Fruit fly (Drosophila melanogaster) whole organism, embryonic: Measurements from ENCODE around the gene pnt.

ENCODE experiments used
- Adf1 ChIP-seq: fragments of 200-800 bp; sonication (Bioruptor generic); IDR thresholded peaks from 2 replicates; pipeline ENCODE4 v1.3.6; 2022; ENCODE audit warnings: missing biosample characterization, missing genetic modification characterization
- CG10431 ChIP-seq: fragments of 200-800 bp; sonication (Bioruptor generic); optimal IDR thresholded peaks from 3 replicates; lab custom pipeline; 2018; ENCODE audit warnings: missing biosample characterization, mild to moderate bottlenecking, missing genetic modification characterization
- CG14441 ChIP-seq: fragments of 200-800 bp; sonication (Bioruptor generic); IDR thresholded peaks from 2 replicates; pipeline ENCODE4 v1.3.6; 2022; ENCODE audit warnings: missing biosample characterization, missing genetic modification characterization
- CG1529 ChIP-seq: fragments of 200-800 bp; sonication (Bioruptor generic); optimal IDR thresholded peaks from 3 replicates; lab custom pipeline; 2018; ENCODE audit warnings: missing biosample characterization, missing genetic modification characterization
- CG15479 ChIP-seq: fragments of 200-800 bp; sonication (Bioruptor generic); optimal IDR thresholded peaks from 3 replicates; lab custom pipeline; 2019; ENCODE audit warnings: missing biosample characterization, mild to moderate bottlenecking, missing genetic modification characterization, moderate library complexity
- CG7357 ChIP-seq: fragments of 200-800 bp; sonication (Bioruptor generic); IDR thresholded peaks from 3 replicates; pipeline ENCODE4 v1.3.6; 2022; ENCODE audit warnings: missing biosample characterization, missing genetic modification characterization
- CG8281 ChIP-seq: fragments of 200-800 bp; sonication (Bioruptor generic); optimal IDR thresholded peaks from 2 replicates; lab custom pipeline; 2018; ENCODE audit warnings: missing biosample characterization, mild to moderate bottlenecking, missing genetic modification characterization, moderate library complexity
- CG8944 ChIP-seq: fragments of 200-800 bp; sonication (Bioruptor generic); optimal IDR thresholded peaks from 3 replicates; lab custom pipeline; 2016; ENCODE audit warnings: missing biosample characterization, missing genetic modification characterization
- CHES-1-like ChIP-seq: fragments of 200-800 bp; sonication (Bioruptor generic); optimal IDR thresholded peaks from 2 replicates; lab custom pipeline; 2016; ENCODE audit warnings: missing biosample characterization, missing genetic modification characterization
- CTCF ChIP-seq: fragments of 200-800 bp; sonication (Bioruptor generic); optimal IDR thresholded peaks from 2 replicates; lab custom pipeline; 2017; ENCODE audit warnings: missing biosample characterization, mild to moderate bottlenecking, missing genetic modification characterization, moderate library complexity
- Chrac-16 ChIP-seq: fragments of 200-800 bp; sonication (Bioruptor generic); optimal IDR thresholded peaks from 3 replicates; lab custom pipeline; 2016; ENCODE audit warnings: missing biosample characterization, missing genetic modification characterization
- D ChIP-seq, 2 experiments: fragments of 200-800 bp in 1 of 2; fragments of >200 bp in 1 of 2; sonication (Bioruptor generic) in 1 of 2; optimal IDR thresholded peaks; 2 replicates in 1 of 2; 3 replicates in 1 of 2; lab custom pipeline; 2017; ENCODE audit warnings: mild to moderate bottlenecking in 1 of 2, missing biosample characterization in 1 of 2, missing genetic modification characterization in 1 of 2, missing genetic modification reagents in 1 of 2
- MESR4 ChIP-seq: fragments of 200-800 bp; sonication (Bioruptor generic); optimal IDR thresholded peaks from 2 replicates; lab custom pipeline; 2018; ENCODE audit warnings: missing biosample characterization, mild to moderate bottlenecking, missing genetic modification characterization, moderate library complexity
- Nf-YB ChIP-seq: fragments of 200-800 bp; sonication (Bioruptor generic); optimal IDR thresholded peaks from 3 replicates; lab custom pipeline; 2019; ENCODE audit warnings: missing biosample characterization, mild to moderate bottlenecking, missing genetic modification characterization, moderate library complexity
- Side ChIP-seq: fragments of 200-800 bp; sonication (Bioruptor generic); optimal IDR thresholded peaks from 2 replicates; lab custom pipeline; 2016; ENCODE audit warnings: missing biosample characterization, missing genetic modification characterization
- Spps ChIP-seq: fragments of 200-800 bp; sonication (Bioruptor generic); optimal IDR thresholded peaks from 2 replicates; lab custom pipeline; 2018; ENCODE audit warnings: missing biosample characterization, mild to moderate bottlenecking, missing genetic modification characterization
- Usf ChIP-seq: fragments of 200-800 bp; sonication (Bioruptor generic); optimal IDR thresholded peaks from 2 replicates; lab custom pipeline; 2017; ENCODE audit warnings: missing genotype, missing biosample characterization, missing genetic modification characterization
- cg ChIP-seq: fragments of 200-800 bp; sonication (Bioruptor generic); optimal IDR thresholded peaks from 3 replicates; lab custom pipeline; 2019; ENCODE audit warnings: missing biosample characterization, mild to moderate bottlenecking, missing genetic modification characterization, moderate library complexity
- chif ChIP-seq, 2 experiments: fragments of 200-800 bp; sonication (Bioruptor generic); optimal IDR thresholded peaks; 3 replicates each; lab custom pipeline; 2016; ENCODE audit warnings: missing biosample characterization in 2 of 2, missing genetic modification characterization in 2 of 2
- dimm ChIP-seq: fragments of 200-800 bp; sonication (Bioruptor generic); IDR thresholded peaks from 2 replicates; pipeline ENCODE4 v1.3.6; 2022; ENCODE audit warnings: missing biosample characterization, missing genetic modification characterization
- exex ChIP-seq: fragments of 200-800 bp; sonication (Bioruptor generic); optimal IDR thresholded peaks from 4 replicates; lab custom pipeline; 2018; ENCODE audit warnings: missing biosample characterization, mild to moderate bottlenecking, missing genetic modification characterization, moderate library complexity
- fd102C ChIP-seq: fragments of 200-800 bp; sonication (Bioruptor generic); optimal IDR thresholded peaks from 2 replicates; lab custom pipeline; 2018; ENCODE audit warnings: missing biosample characterization, mild to moderate bottlenecking, missing genetic modification characterization, moderate library complexity
- grn ChIP-seq: fragments of 200-800 bp; sonication (Bioruptor generic); optimal IDR thresholded peaks from 3 replicates; lab custom pipeline; 2017; ENCODE audit warnings: missing biosample characterization, missing genetic modification characterization
- jigr1 ChIP-seq: fragments of 200-800 bp; sonication (Bioruptor generic); IDR thresholded peaks from 3 replicates; pipeline ENCODE4 v1.3.6; 2022; ENCODE audit warnings: missing biosample characterization, missing genetic modification characterization
- kni ChIP-seq: fragments of 200-800 bp; sonication (Bioruptor generic); optimal IDR thresholded peaks from 3 replicates; lab custom pipeline; 2017; ENCODE audit warnings: mild to moderate bottlenecking, missing biosample characterization, missing genetic modification reagents, missing genetic modification characterization
- lab ChIP-seq: fragments of 200-800 bp; sonication (Bioruptor generic); optimal IDR thresholded peaks from 3 replicates; lab custom pipeline; 2017; ENCODE audit warnings: missing biosample characterization, missing genetic modification characterization, mild to moderate bottlenecking, moderate library complexity, missing genetic modification reagents
- lilli ChIP-seq: fragments of 200-800 bp; sonication (Bioruptor generic); optimal IDR thresholded peaks from 3 replicates; lab custom pipeline; 2016; ENCODE audit warnings: missing biosample characterization, missing genetic modification characterization
- mirr ChIP-seq: fragments of 200-800 bp; sonication (Bioruptor generic); optimal IDR thresholded peaks from 3 replicates; lab custom pipeline; 2018; ENCODE audit warnings: missing biosample characterization, mild to moderate bottlenecking, missing genetic modification characterization
- nau ChIP-seq: fragments of 200-800 bp; sonication (Bioruptor generic); optimal IDR thresholded peaks from 3 replicates; lab custom pipeline; 2017; ENCODE audit warnings: missing biosample characterization, mild to moderate bottlenecking, missing genetic modification characterization, missing genetic modification reagents
- nerfin-1 ChIP-seq: fragments of 200-800 bp; sonication (Bioruptor generic); optimal IDR thresholded peaks from 3 replicates; lab custom pipeline; 2019; ENCODE audit warnings: missing biosample characterization, mild to moderate bottlenecking, missing genetic modification characterization, moderate library complexity
- odd ChIP-seq: fragments of 200-800 bp; sonication (Bioruptor generic); optimal IDR thresholded peaks from 2 replicates; lab custom pipeline; 2017; ENCODE audit warnings: missing biosample characterization, mild to moderate bottlenecking, missing genetic modification characterization
- otp ChIP-seq: fragments of 200-800 bp; sonication (Bioruptor generic); IDR thresholded peaks from 3 replicates; pipeline ENCODE4, ENCODE4 v1.3.6; 2022; ENCODE audit warnings: missing biosample characterization, missing genetic modification characterization
- peb ChIP-seq: fragments of 200-800 bp; sonication (Bioruptor generic); IDR thresholded peaks from 2 replicates; pipeline ENCODE4 v1.3.6; 2022; ENCODE audit warnings: missing biosample characterization, missing genetic modification characterization
- pfk ChIP-seq: fragments of 200-800 bp; sonication (Bioruptor generic); optimal IDR thresholded peaks from 2 replicates; lab custom pipeline; 2018; ENCODE audit warnings: missing biosample characterization, mild to moderate bottlenecking, missing genetic modification characterization, moderate library complexity
- pros ChIP-seq: fragments of 200-800 bp; sonication (Bioruptor generic); optimal IDR thresholded peaks from 3 replicates; lab custom pipeline; 2019; ENCODE audit warnings: missing biosample characterization, mild to moderate bottlenecking, missing genetic modification characterization, moderate library complexity
- sens ChIP-seq: fragments of 200-800 bp; sonication (Bioruptor generic); peaks from one replicate; lab custom pipeline; 2016; ENCODE audit warnings: missing biosample characterization, missing genetic modification characterization
- sug ChIP-seq: fragments of 200-800 bp; optimal IDR thresholded peaks from 2 replicates; lab custom pipeline; 2019; ENCODE audit warnings: missing biosample characterization, mild to moderate bottlenecking, missing genetic modification characterization, moderate library complexity
- twi ChIP-seq: fragments of 200-800 bp; optimal IDR thresholded peaks from 2 replicates; lab custom pipeline; 2019; ENCODE audit warnings: missing biosample characterization, mild to moderate bottlenecking, missing genetic modification characterization, moderate library complexity
- vvl ChIP-seq: fragments of 200-800 bp; sonication (Bioruptor generic); IDR thresholded peaks from 2 replicates; pipeline ENCODE4 v1.3.6; 2022; ENCODE audit warnings: missing biosample characterization, missing genetic modification characterization
- zen ChIP-seq: fragments of 200-800 bp; sonication (Bioruptor generic); optimal IDR thresholded peaks from 3 replicates; lab custom pipeline; 2018; ENCODE audit warnings: missing biosample characterization, mild to moderate bottlenecking, missing genetic modification characterization, moderate library complexity
- zen2 ChIP-seq: fragments of 200-800 bp; sonication (Bioruptor generic); IDR thresholded peaks from 3 replicates; pipeline ENCODE4 v1.3.6; 2022; ENCODE audit warnings: missing biosample characterization, missing genetic modification characterization; ENCODE audit not compliant: partially characterized antibody
- zf30C ChIP-seq: fragments of 200-800 bp; sonication (Bioruptor generic); optimal IDR thresholded peaks from 3 replicates; lab custom pipeline; 2018; ENCODE audit warnings: missing biosample characterization, mild to moderate bottlenecking, missing genetic modification characterization

pnt gene

DNA sequence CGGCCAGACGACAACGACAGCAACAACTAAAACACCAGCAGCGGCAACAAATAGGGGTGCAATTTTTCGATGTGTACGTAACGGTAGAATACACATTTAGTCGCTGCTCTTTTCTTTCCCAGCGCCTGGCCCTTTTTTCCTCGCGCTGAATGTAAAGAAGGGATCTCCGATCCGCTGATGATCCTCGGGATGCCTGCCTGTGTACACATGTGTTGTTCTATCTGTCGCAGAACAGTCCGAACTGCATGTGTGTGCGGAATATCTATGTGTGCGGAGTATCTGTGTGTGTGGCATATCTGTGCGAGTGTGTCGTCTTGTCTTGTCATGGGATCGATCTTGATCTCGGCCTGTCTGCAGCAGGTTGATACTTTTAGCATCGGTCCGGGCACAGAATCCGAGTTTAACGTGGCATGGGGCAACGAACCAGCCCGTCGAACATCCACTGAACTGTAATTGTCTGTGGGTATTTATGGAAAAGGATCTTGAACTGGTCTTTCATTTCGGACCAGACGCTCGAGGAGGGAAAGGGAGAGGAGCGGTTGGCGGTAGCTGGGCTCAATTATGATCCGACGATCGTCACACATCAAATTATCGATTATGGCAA lies 2.2 kb downstream of the pnt start (continued):
- TF ChIP-seq CG10431, result no peak
- TF ChIP-seq CHES-1-like, result no peak
- no peak for TF ChIP-seq odd
- no peak for TF ChIP-seq dimm (GFP tag; lab: Robert Waterston, UW)
- no peak for TF ChIP-seq CG8281
- TF ChIP-seq zf30C (GFP tag; lab: Kevin White, UChicago), result peak; percentile 87
- no peak for TF ChIP-seq CTCF
- no peak for TF ChIP-seq Spps (tag; lab: Kevin White, UChicago)
- TF ChIP-seq zen (tag; lab: Kevin White, UChicago), result no peak
- no peak for TF ChIP-seq Side (GFP tag; lab: Kevin White, UChicago)
- TF ChIP-seq sug, result no peak
- TF ChIP-seq CG7357 (GFP tag; lab: Robert Waterston, UW), result no peak
- no peak for TF ChIP-seq Adf1
- peak; percentile 98 for TF ChIP-seq twi (tag; lab: Kevin White, UChicago)
- peak; percentile 46 for TF ChIP-seq grn (GFP tag; lab: Kevin White, UChicago)
- peak; percentile 88 for TF ChIP-seq pros (GFP tag; lab: Kevin White, UChicago)
- no peak for TF ChIP-seq Usf (GFP tag; lab: Kevin White, UChicago)
- TF ChIP-seq D (optimal IDR thresholded peaks at IDR 0.05; lab: Kevin White, UChicago), result peak; percentile 88
- TF ChIP-seq D (GFP tag; optimal IDR thresholded peaks at IDR 0.05; lab: Kevin White, UChicago), result no peak
- TF ChIP-seq, all 482 proteins: peak for 17

DNA sequence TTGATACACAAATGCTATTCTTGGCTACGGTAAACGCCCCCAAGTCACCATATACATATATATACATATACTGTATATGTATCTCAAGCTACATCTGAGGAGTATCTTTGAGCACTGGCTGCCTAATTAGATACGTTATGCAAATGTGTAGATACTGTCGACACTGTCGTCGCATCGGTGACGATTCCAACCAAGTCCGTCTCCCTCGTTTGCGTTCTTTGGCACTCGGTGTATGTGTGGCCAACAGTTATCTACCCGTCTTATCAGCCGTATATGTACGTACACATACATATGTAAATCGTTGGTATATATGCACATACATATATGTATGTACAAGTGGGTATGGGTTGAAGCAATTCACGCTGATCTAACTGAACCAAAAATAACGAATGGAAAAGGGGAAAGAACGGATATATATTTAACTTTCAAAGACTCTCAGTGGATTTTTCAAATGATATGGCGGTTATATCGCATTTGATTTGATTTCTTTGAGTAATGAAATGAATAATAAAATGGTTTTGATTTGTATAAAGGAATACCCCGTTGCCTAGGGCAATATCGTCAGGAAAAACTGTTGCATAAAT lies 4.1 kb downstream of the pnt start:
- TF ChIP-seq vvl (GFP tag; lab: Robert Waterston, UW) (peak; percentile 58; the same call in 1 of the 2 replicates), exex (tag; lab: Kevin White, UChicago) (peak; percentile 53), chif (GFP tag; optimal IDR thresholded peaks at IDR 0.05; lab: Kevin White, UChicago) (no peak), CG15479 (GFP tag; lab: Kevin White, UChicago) (peak; percentile 60), zen2 (no peak), lab (peak; percentile 18), cg (GFP tag; lab: Kevin White, UChicago) (peak; percentile 50), mirr (GFP tag; lab: Kevin White, UChicago) (peak; percentile 46)

DNA sequence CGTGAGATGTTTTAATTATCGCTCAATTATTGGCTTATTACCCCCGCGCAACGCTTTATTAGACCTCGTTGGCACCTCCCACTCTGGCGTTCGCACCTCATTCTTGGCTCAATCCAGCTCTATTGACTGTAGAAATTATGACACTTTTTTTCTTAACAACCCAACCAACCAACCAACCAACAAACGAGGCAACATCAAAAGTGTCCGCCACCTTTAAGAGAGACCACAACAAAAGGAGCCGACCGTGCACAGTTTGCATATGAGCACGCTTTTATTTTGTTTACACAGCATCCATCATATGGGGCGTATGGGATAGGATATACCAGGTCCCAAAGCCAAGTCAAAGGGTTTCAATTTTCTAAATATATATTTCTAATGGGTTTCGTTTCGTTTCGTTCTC lies 5.3 kb downstream of the pnt start:
- TF ChIP-seq sens (GFP tag; lab: Kevin White, UChicago) (peak; percentile 56), kni (GFP tag; lab: Kevin White, UChicago) (peak; percentile 66), otp (GFP tag; lab: Robert Waterston, UW) (0 out of 3 replicates have a peak, but pooled peaks have one; percentile 52), lilli (GFP tag; lab: Kevin White, UChicago) (no peak), Chrac-16 (GFP tag; lab: Kevin White, UChicago) (no peak), CG14441 (no peak), MESR4 (GFP tag; lab: Kevin White, UChicago) (no peak), CG8944 (GFP tag; lab: Kevin White, UChicago) (no peak), CG1529 (GFP tag; lab: Kevin White, UChicago) (no peak), fd102C (GFP tag; lab: Kevin White, UChicago) (no peak), pfk (GFP tag; lab: Kevin White, UChicago) (no peak), nerfin-1 (tag; lab: Kevin White, UChicago) (no peak), grn (GFP tag; lab: Kevin White, UChicago) (no peak), Nf-YB (GFP tag; lab: Kevin White, UChicago) (peak; percentile 6), peb (GFP tag; lab: Robert Waterston, UW) (no peak), jigr1 (GFP tag; lab: Robert Waterston, UW) (no peak), nau (GFP tag; lab: Kevin White, UChicago) (no peak)
